Worm (Caenorhabditis elegans): Measurements from ENCODE around the gene nhr-103.

DNA sequence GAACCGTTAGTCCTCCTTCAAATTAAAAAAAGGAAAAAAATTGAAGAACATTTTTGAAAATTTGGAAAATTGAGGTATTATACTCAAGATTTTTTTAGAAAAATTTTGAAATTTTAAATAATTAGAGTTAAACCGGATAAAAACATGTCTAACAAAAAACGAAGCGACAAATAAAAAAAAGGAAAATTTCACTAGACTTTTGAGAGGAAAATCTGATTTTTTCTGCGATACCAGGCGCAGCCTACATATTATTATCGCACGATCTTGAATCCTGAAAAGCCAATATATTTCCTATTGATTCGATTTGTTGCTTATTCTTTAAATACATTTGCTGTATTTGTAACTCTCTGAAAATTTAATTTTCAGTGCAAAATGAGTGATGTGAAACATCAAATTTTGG, 9.9 kb upstream of the nhr-103 start, which contains the start of gene nstp-8:
- no peak for TF ChIP-seq aly-2 (tag; optimal IDR thresholded peaks at IDR 0.05)
- TF ChIP-seq ceh-16 (tag; optimal IDR thresholded peaks at IDR 0.05) = no peak

Data from whole organism, L3 larva.